Worm (Caenorhabditis elegans) whole organism, midembryonic: Measurements from ENCODE around the gene nhr-253.

ENCODE experiments used
- T22C8.4 ChIP-seq: fragments of 200-800 bp; sonication (Bioruptor generic); IDR thresholded peaks from 2 replicates; pipeline ENCODE4 v1.3.6; 2022; ENCODE audit warnings: missing genetic modification characterization, missing compliant biosample characterization
- flt-1 ChIP-seq: fragments of 200-800 bp; sonication (Bioruptor generic); IDR thresholded peaks from 2 replicates; pipeline ENCODE4 v1.3.6; 2022; ENCODE audit warnings: missing genetic modification characterization, missing compliant biosample characterization
- klf-2 ChIP-seq: fragments of 200-800 bp; sonication (Bioruptor generic); conservative IDR thresholded peaks from 2 replicates; pipeline ENCODE4 v1.3.6; 2022; ENCODE audit warnings: missing genetic modification reagents, missing genetic modification characterization, missing compliant biosample characterization
- med-1 ChIP-seq: sonication (generic microtip); optimal IDR thresholded peaks from 2 replicates; lab custom pipeline; 2017; ENCODE audit warnings: missing genetic modification characterization, mild to moderate bottlenecking, missing compliant biosample characterization, antibody characterized with exemption, missing genetic modification reagents; ENCODE audit not compliant: insufficient read depth
- ref-1 ChIP-seq: fragments of 200-800 bp; sonication (Bioruptor generic); conservative IDR thresholded peaks from 2 replicates; pipeline ENCODE4 v1.3.6; 2022; ENCODE audit warnings: missing genetic modification reagents, missing genetic modification characterization, missing compliant biosample characterization
- tab-1 ChIP-seq: fragments of 200-800 bp; sonication (Bioruptor generic); IDR thresholded peaks from 2 replicates; pipeline ENCODE4 v1.3.6; 2022; ENCODE audit warnings: missing genetic modification characterization, missing compliant biosample characterization
- ztf-23 ChIP-seq: fragments of 200-800 bp; sonication (Bioruptor generic); IDR thresholded peaks from 2 replicates; pipeline ENCODE4 v1.3.6; 2022; ENCODE audit warnings: missing genetic modification reagents, missing genetic modification characterization, missing compliant biosample characterization
- ztf-29 ChIP-seq: fragments of 200-800 bp; sonication (Bioruptor generic); IDR thresholded peaks from 2 replicates; pipeline ENCODE4 v1.3.6; 2022; ENCODE audit warnings: missing genetic modification reagents, missing genetic modification characterization, missing compliant biosample characterization

ce11 chrV:404210-404669 is 7.8 kb downstream of the nhr-253 start, which contains the start of gene nhr-252:
- TF ChIP-seq ztf-29 (GFP tag; lab: Robert Waterston, UW) (no peak), ref-1 (GFP tag; lab: Robert Waterston, UW) (no peak), klf-2 (GFP tag; lab: Robert Waterston, UW) (no peak), flt-1 (GFP tag; lab: Robert Waterston, UW) (no peak), T22C8.4 (GFP tag; lab: Robert Waterston, UW) (no peak), med-1 (GFP tag; lab: Kevin White, UChicago) (no peak), ztf-23 (GFP tag; lab: Robert Waterston, UW) (no peak), tab-1 (GFP tag; lab: Robert Waterston, UW) (no peak)
